6 worm cellular contexts compared by ENCODE assay signal in the genomic region with DNA sequence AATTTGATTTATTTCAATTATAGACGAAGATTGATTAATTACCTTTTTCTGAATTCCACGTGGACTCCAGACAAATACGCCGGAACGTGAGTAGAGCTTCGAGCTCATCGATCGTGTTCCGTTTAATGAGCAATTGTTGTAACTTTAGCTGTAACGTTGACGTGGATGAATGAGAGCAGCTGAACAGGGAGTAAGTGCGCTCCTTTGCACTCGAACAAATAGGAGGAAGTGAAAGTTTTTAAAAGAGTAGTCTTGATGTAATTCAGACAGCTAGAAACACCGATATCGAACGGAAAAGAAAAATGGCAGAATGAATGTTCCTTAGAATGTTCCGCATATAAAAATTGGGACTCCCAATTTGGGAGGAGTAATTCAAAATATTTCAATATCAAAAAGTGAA.
A peak's percentile ranks its signal among the peaks of the same experiment; 100 is the strongest.
TF ChIP-seq lines count a peak whose summit lies in the region.

A gene (minus strand): TSS at position 148 of the 400 bp plus-strand sequence.

TF ChIP-seq in whole organism, L1 larva, 84 proteins besides CTCF, POLR2A, EP300 and RAD21:
- TF ChIP-seq tlp-1 (tag; optimal IDR thresholded peaks at IDR 0.05; lab: Kevin White, UChicago), result no peak
- peak; percentile 97 for TF ChIP-seq blmp-1 (tag; optimal IDR thresholded peaks at IDR 0.05; lab: Kevin White, UChicago)
- peak; percentile 25 for TF ChIP-seq skn-1 (tag; optimal IDR thresholded peaks at IDR 0.05; lab: Kevin White, UChicago)
- peak; percentile 26 for TF ChIP-seq xbp-1 (tag; optimal IDR thresholded peaks at IDR 0.05; lab: Kevin White, UChicago)
- peak; percentile 28 to 74 (median 66) for TF ChIP-seq dpl-1 (GFP tag; optimal IDR thresholded peaks at IDR 0.05; lab: Kevin White, UChicago)
- TF ChIP-seq C16A3.4 (tag; optimal IDR thresholded peaks at IDR 0.05; lab: Kevin White, UChicago), result peak; percentile 21
- no peak for TF ChIP-seq lin-39 (tag; optimal IDR thresholded peaks at IDR 0.05; lab: Kevin White, UChicago)
- peak; percentile 28 for TF ChIP-seq rnt-1 (tag; optimal IDR thresholded peaks at IDR 0.05; lab: Kevin White, UChicago)
- TF ChIP-seq lin-35 (GFP tag; optimal IDR thresholded peaks at IDR 0.05; lab: Kevin White, UChicago), result peak; percentile 49 to 85
- TF ChIP-seq efl-1 (optimal IDR thresholded peaks at IDR 0.05; lab: Kevin White, UChicago), result peak; percentile 33 to 71
- peak; percentile 74 to 98 for TF ChIP-seq efl-1 (GFP tag; optimal IDR thresholded peaks at IDR 0.05 in 1 of 2; lab: Kevin White, UChicago)
- TF ChIP-seq swsn-7 (tag; optimal IDR thresholded peaks at IDR 0.05; lab: Kevin White, UChicago), result no peak

TF ChIP-seq in whole organism, L2 larva, 48 proteins besides CTCF, POLR2A, EP300 and RAD21 (continues in another document):
- TF ChIP-seq sma-3 (GFP tag; optimal IDR thresholded peaks at IDR 0.05; lab: Kevin White, UChicago), result no peak
- TF ChIP-seq sma-9 (GFP tag; optimal IDR thresholded peaks at IDR 0.05; lab: Kevin White, UChicago), result no peak
- no peak for TF ChIP-seq sma-9 (tag; optimal IDR thresholded peaks at IDR 0.05; lab: Kevin White, UChicago)
- TF ChIP-seq crh-2 (tag; optimal IDR thresholded peaks at IDR 0.05; lab: Kevin White, UChicago), result peak; percentile 60
- TF ChIP-seq ztf-11 (tag; optimal IDR thresholded peaks at IDR 0.05; lab: Kevin White, UChicago), result no peak
- TF ChIP-seq blmp-1 (tag; optimal IDR thresholded peaks at IDR 0.05; lab: Kevin White, UChicago; ENCODE audit: insufficient read depth), result peak; percentile 75
- TF ChIP-seq gmeb-1 (tag; optimal IDR thresholded peaks at IDR 0.05; lab: Kevin White, UChicago), result no peak
- no peak for TF ChIP-seq skn-1 (tag; optimal IDR thresholded peaks at IDR 0.05; lab: Kevin White, UChicago)
- no peak for TF ChIP-seq F13H6.1 (tag; optimal IDR thresholded peaks at IDR 0.05; lab: Kevin White, UChicago)
- no peak for TF ChIP-seq sem-4 (tag; optimal IDR thresholded peaks at IDR 0.05; lab: Kevin White, UChicago)
- no peak for TF ChIP-seq ztf-4 (tag; optimal IDR thresholded peaks at IDR 0.05; lab: Kevin White, UChicago)
- no peak for TF ChIP-seq ZK546.5 (tag; optimal IDR thresholded peaks at IDR 0.05; lab: Kevin White, UChicago)
- TF ChIP-seq zag-1 (tag; optimal IDR thresholded peaks at IDR 0.05; lab: Kevin White, UChicago), result no peak
- TF ChIP-seq ztf-1 (GFP tag; conservative IDR thresholded peaks at IDR 0.05; lab: Robert Waterston, UW), result no peak
- TF ChIP-seq nhr-11 (tag; optimal IDR thresholded peaks at IDR 0.05; lab: Kevin White, UChicago), result no peak
- TF ChIP-seq unc-39 (tag; optimal IDR thresholded peaks at IDR 0.05; lab: Kevin White, UChicago), result no peak

TF ChIP-seq in whole organism, L3 larva, 47 proteins besides CTCF, POLR2A, EP300 and RAD21:
- TF ChIP-seq nhr-23 (tag; optimal IDR thresholded peaks at IDR 0.05; lab: Kevin White, UChicago) (peak; percentile 6), ama-1 (optimal IDR thresholded peaks at IDR 0.05; lab: Kevin White, UChicago) (no peak), nhr-25 (tag; optimal IDR thresholded peaks at IDR 0.05; lab: Kevin White, UChicago) (peak; percentile 37), fkh-10 (GFP tag; optimal IDR thresholded peaks at IDR 0.05; lab: Kevin White, UChicago) (no peak), nhr-77 (tag; optimal IDR thresholded peaks at IDR 0.05; lab: Kevin White, UChicago) (no peak), lin-15B (tag; optimal IDR thresholded peaks at IDR 0.05; lab: Kevin White, UChicago) (peak; percentile 46), tbx-2 (tag; optimal IDR thresholded peaks at IDR 0.05; lab: Kevin White, UChicago) (no peak), mml-1 (tag; optimal IDR thresholded peaks at IDR 0.05; lab: Kevin White, UChicago) (no peak), egl-27 (tag; optimal IDR thresholded peaks at IDR 0.05; lab: Kevin White, UChicago) (no peak), unc-62 (GFP tag; optimal IDR thresholded peaks at IDR 0.05; lab: Kevin White, UChicago) (no peak), nhr-237 (tag; optimal IDR thresholded peaks at IDR 0.05; lab: Kevin White, UChicago) (no peak)

TF ChIP-seq in whole organism, L4 larva, 104 proteins besides CTCF, POLR2A, EP300 and RAD21:
- no peak for TF ChIP-seq ztf-11 (tag; optimal IDR thresholded peaks at IDR 0.05; lab: Kevin White, UChicago)
- peak in 1 of 2 experiments; percentile 26 for TF ChIP-seq lsy-2 (tag; optimal IDR thresholded peaks at IDR 0.05; lab: Kevin White, UChicago)
- TF ChIP-seq mes-2 (tag; optimal IDR thresholded peaks at IDR 0.05; lab: Kevin White, UChicago; ENCODE audit: poor library complexity, severe bottlenecking), result peak; percentile 53
- TF ChIP-seq lin-38 (GFP tag; IDR thresholded peaks at IDR 0.05; lab: Robert Waterston, UW), result peak; percentile 51
- TF ChIP-seq unc-62 (GFP tag; optimal IDR thresholded peaks at IDR 0.05 in 1 of 2; lab: Kevin White, UChicago), result peak in 1 of 2 experiments; percentile 18
- TF ChIP-seq unc-62 (tag; optimal IDR thresholded peaks at IDR 0.05; lab: Kevin White, UChicago), result no peak
- TF ChIP-seq dpl-1 (GFP tag; optimal IDR thresholded peaks at IDR 0.05; lab: Kevin White, UChicago), result peak; percentile 42

TF ChIP-seq in whole organism, mixed stage, embryonic, 35 proteins besides CTCF, POLR2A, EP300 and RAD21:
- TF ChIP-seq M03D4.4 (tag; optimal IDR thresholded peaks at IDR 0.05; lab: Kevin White, UChicago), result no peak
- no peak for TF ChIP-seq cnd-1 (tag; optimal IDR thresholded peaks at IDR 0.05; lab: Kevin White, UChicago)
- no peak for TF ChIP-seq ces-1 (GFP tag; optimal IDR thresholded peaks at IDR 0.05; lab: Kevin White, UChicago)
- TF ChIP-seq hlh-1 (tag; optimal IDR thresholded peaks at IDR 0.05; lab: Kevin White, UChicago), result peak; percentile 77
- no peak for TF ChIP-seq blmp-1 (tag; optimal IDR thresholded peaks at IDR 0.05; lab: Kevin White, UChicago)
- no peak for TF ChIP-seq elt-1 (tag; optimal IDR thresholded peaks at IDR 0.05; lab: Kevin White, UChicago; ENCODE audit: borderline replicate concordance, insufficient read depth)
- no peak for TF ChIP-seq sem-2 (GFP tag; optimal IDR thresholded peaks at IDR 0.05; lab: Kevin White, UChicago)

TF ChIP-seq in whole organism, young adult, 124 proteins besides CTCF, POLR2A, EP300 and RAD21:
- TF ChIP-seq mcd-1 (GFP tag; IDR thresholded peaks at IDR 0.05; lab: Robert Waterston, UW) (peak; percentile 37), bed-2 (GFP tag; IDR thresholded peaks at IDR 0.05; lab: Robert Waterston, UW) (no peak), tlf-1 (GFP tag; optimal IDR thresholded peaks at IDR 0.05; lab: Kevin White, UChicago) (no peak), let-607 (tag; optimal IDR thresholded peaks at IDR 0.05; lab: Kevin White, UChicago) (peak in 1 of 2 experiments; percentile 29)
